Fruit fly (Drosophila melanogaster) whole organism, adult: Measurements from ENCODE around the gene Reck.

Source experiments
- CG11617 ChIP-seq: fragments of 200-800 bp; sonication (Bioruptor generic); optimal IDR thresholded peaks from 2 replicates; lab custom pipeline; 2017; ENCODE audit warnings: mild to moderate bottlenecking, missing biosample characterization, missing genetic modification reagents, missing genetic modification characterization
- CG12768 ChIP-seq: fragments of 200-800 bp; sonication (Bioruptor generic); optimal IDR thresholded peaks from 2 replicates; lab custom pipeline; 2017; ENCODE audit warnings: missing biosample characterization, missing genetic modification characterization, mild to moderate bottlenecking, moderate library complexity, missing genetic modification reagents
- CG7045 ChIP-seq: fragments of 200-800 bp; sonication (Bioruptor generic); optimal IDR thresholded peaks from 2 replicates; lab custom pipeline; 2017; ENCODE audit warnings: missing biosample characterization, mild to moderate bottlenecking, missing genetic modification characterization
- kay ChIP-seq: fragments of 200-800 bp; sonication (Bioruptor generic); peaks from one replicate; lab custom pipeline; 2016; ENCODE audit warnings: missing biosample characterization, missing genetic modification characterization, borderline replicate concordance

- TF ChIP-seq CG11617 (GFP tag; lab: Kevin White, UChicago) (no peak), CG12768 (GFP tag; lab: Kevin White, UChicago) (no peak), CG7045 (no peak), kay (GFP tag; lab: Kevin White, UChicago) (no peak)
Measured at dm6 chr3L:14980038-14980437, 33.8 kb downstream of the Reck start.
